Worm (Caenorhabditis elegans): ENCODE results near the gene mdmh-35.
A peak's percentile ranks its signal among the peaks of the same experiment; 100 is the strongest.

Gene mdmh-35

DNA sequence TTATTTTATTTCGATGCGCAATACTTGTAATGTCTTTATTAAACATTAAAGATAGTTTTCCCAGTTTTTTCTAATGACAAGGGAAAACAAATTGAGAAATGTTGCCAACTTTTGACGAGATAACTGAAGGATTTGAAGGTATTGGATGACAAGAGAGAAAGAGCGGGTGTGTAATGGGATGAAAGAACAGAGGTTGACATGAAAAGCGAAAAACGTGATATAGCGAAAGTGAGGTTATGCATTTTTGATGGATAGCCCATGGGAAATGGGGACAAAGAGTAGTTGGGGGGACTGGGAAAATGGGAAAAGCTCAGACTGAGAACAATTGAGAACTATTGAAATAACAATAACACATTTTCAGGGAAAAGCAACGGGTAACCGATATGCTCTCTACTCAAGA lies 39.7 kb upstream of the mdmh-35 start:
- TF ChIP-seq lsy-2 (tag; optimal IDR thresholded peaks at IDR 0.05), result peak in 1 of 2 experiments; percentile 16
- TF ChIP-seq nhr-19 (GFP tag; conservative IDR thresholded peaks at IDR 0.05), result 0 out of 2 replicates have a peak, but pooled peaks have one; percentile 6
- peak; percentile 84 for TF ChIP-seq blmp-1 (tag; optimal IDR thresholded peaks at IDR 0.05)
- no peak for TF ChIP-seq dpl-1 (GFP tag; optimal IDR thresholded peaks at IDR 0.05)
- no peak for TF ChIP-seq tlp-1 (tag; optimal IDR thresholded peaks at IDR 0.05)
- peak; percentile 27 for TF ChIP-seq lin-14 (GFP tag; optimal IDR thresholded peaks at IDR 0.05)

- TF ChIP-seq efl-1 (optimal IDR thresholded peaks at IDR 0.05), result no peak
- peak in 1 of 2 experiments; percentile 48 for TF ChIP-seq efl-1 (GFP tag; optimal IDR thresholded peaks at IDR 0.05 in 1 of 2)
- no peak for TF ChIP-seq blmp-1 (tag; optimal IDR thresholded peaks at IDR 0.05)
- peak; percentile 43 for TF ChIP-seq nhr-85 (tag)
- TF ChIP-seq egl-13 (tag; optimal IDR thresholded peaks at IDR 0.05), result no peak
- TF ChIP-seq sptf-1 (tag; optimal IDR thresholded peaks at IDR 0.05), result no peak
- no peak for TF ChIP-seq fkh-4 (tag; optimal IDR thresholded peaks at IDR 0.05; ENCODE audit: borderline replicate concordance)
- TF ChIP-seq nhr-20 (tag; optimal IDR thresholded peaks at IDR 0.05), result no peak
- no peak for TF ChIP-seq fkh-10 (GFP tag; optimal IDR thresholded peaks at IDR 0.05)
Observed at ce11 chrII:7893648-7894047, 38.1 kb upstream of the mdmh-35 start.

- TF ChIP-seq unc-30 (tag; optimal IDR thresholded peaks at IDR 0.05) (no peak), nhr-237 (tag; optimal IDR thresholded peaks at IDR 0.05) (no peak), efl-1 (optimal IDR thresholded peaks at IDR 0.05) (no peak), efl-1 (GFP tag; optimal IDR thresholded peaks at IDR 0.05 in 1 of 2) (peak in 1 of 2 experiments; percentile 45), fos-1 (tag; optimal IDR thresholded peaks at IDR 0.05) (no peak), unc-130 (tag; optimal IDR thresholded peaks at IDR 0.05) (no peak), egl-27 (tag; optimal IDR thresholded peaks at IDR 0.05) (no peak), isw-1 (GFP tag; IDR thresholded peaks at IDR 0.05) (no peak), lin-13 (GFP tag; optimal IDR thresholded peaks at IDR 0.05) (no peak), dsc-1 (tag; optimal IDR thresholded peaks at IDR 0.05) (peak; percentile 20)
Observed at ce11 chrII:7892761-7893272, 37.3 kb upstream of the mdmh-35 start, which contains the start of gene ptc-1. Gene ptc-1 (plus strand): TSS chrII:7893222.

- TF ChIP-seq nhr-237 (tag; optimal IDR thresholded peaks at IDR 0.05) (no peak), efl-1 (optimal IDR thresholded peaks at IDR 0.05) (peak; percentile 8 to 37), efl-1 (GFP tag; optimal IDR thresholded peaks at IDR 0.05 in 1 of 2) (peak in 1 of 2 experiments; percentile 68), unc-62 (GFP tag; optimal IDR thresholded peaks at IDR 0.05) (no peak), fos-1 (tag; optimal IDR thresholded peaks at IDR 0.05) (no peak), vab-15 (tag; optimal IDR thresholded peaks at IDR 0.05) (no peak), lin-14 (GFP tag; optimal IDR thresholded peaks at IDR 0.05) (peak; percentile 87), lin-13 (GFP tag; optimal IDR thresholded peaks at IDR 0.05) (no peak), nhr-20 (tag; optimal IDR thresholded peaks at IDR 0.05) (no peak), snpc-4 (tag; optimal IDR thresholded peaks at IDR 0.05) (no peak), C16A3.4 (tag; optimal IDR thresholded peaks at IDR 0.05) (no peak), elt-2 (tag; optimal IDR thresholded peaks at IDR 0.05) (peak; percentile 72), dsc-1 (tag; optimal IDR thresholded peaks at IDR 0.05) (peak; percentile 40), ama-1 (optimal IDR thresholded peaks at IDR 0.05) (peak; percentile 58), fkh-8 (tag; optimal IDR thresholded peaks at IDR 0.05) (peak; percentile 53), elt-3 (tag; optimal IDR thresholded peaks at IDR 0.05) (no peak), pax-3 (tag; optimal IDR thresholded peaks at IDR 0.05) (no peak), alr-1 (tag; optimal IDR thresholded peaks at IDR 0.05; ENCODE audit: borderline replicate concordance) (no peak), skn-1 (tag; optimal IDR thresholded peaks at IDR 0.05) (no peak), nhr-71 (tag; optimal IDR thresholded peaks at IDR 0.05) (peak; percentile 58), lsy-2 (tag; optimal IDR thresholded peaks at IDR 0.05) (peak in 1 of 2 experiments; percentile 45), mdl-1 (tag; optimal IDR thresholded peaks at IDR 0.05) (peak in 1 of 2 experiments; percentile 1), grh-1 (GFP tag; IDR thresholded peaks at IDR 0.05) (no peak), hlh-17 (GFP tag; optimal IDR thresholded peaks at IDR 0.05; ENCODE audit: borderline replicate concordance) (no peak), ceh-8 (GFP tag; optimal IDR thresholded peaks at IDR 0.05) (peak; percentile 20), xbp-1 (tag; optimal IDR thresholded peaks at IDR 0.05) (no peak), F16B12.6 (tag; optimal IDR thresholded peaks at IDR 0.05) (no peak), mep-1 (tag; optimal IDR thresholded peaks at IDR 0.05) (peak; percentile 69), ceh-90 (tag; optimal IDR thresholded peaks at IDR 0.05) (no peak), aly-2 (tag; optimal IDR thresholded peaks at IDR 0.05) (no peak), swsn-7 (tag; optimal IDR thresholded peaks at IDR 0.05) (peak; percentile 46), pqm-1 (tag; optimal IDR thresholded peaks at IDR 0.05) (no peak)
Observed at ce11 chrII:7891869-7892615, 36.5 kb upstream of the mdmh-35 start.
